Worm (Caenorhabditis elegans): Measurements from ENCODE around the gene hsp-16.2.
"Not testable (repeated sequence)": the region's sequence is repeated elsewhere in the genome, so short reads cannot be mapped to it uniquely, and the experiment has no call there.

Gene hsp-16.2

ce11 chrV:1820749-1821148, 16.0 kb upstream of the hsp-16.2 start:
- TF ChIP-seq lin-13 (GFP tag; optimal IDR thresholded peaks at IDR 0.05) (no peak), nhr-12 (tag; optimal IDR thresholded peaks at IDR 0.05) (no peak), ztf-4 (tag; optimal IDR thresholded peaks at IDR 0.05) (no peak), lsy-2 (tag; optimal IDR thresholded peaks at IDR 0.05) (no peak), nhr-11 (tag; optimal IDR thresholded peaks at IDR 0.05) (no peak), ceh-82 (tag; optimal IDR thresholded peaks at IDR 0.05) (no peak), snpc-4 (tag; optimal IDR thresholded peaks at IDR 0.05) (no peak), nhr-6 (tag; optimal IDR thresholded peaks at IDR 0.05) (no peak), unc-62 (GFP tag; optimal IDR thresholded peaks at IDR 0.05) (no peak), egl-27 (tag; optimal IDR thresholded peaks at IDR 0.05) (no peak), F13H6.1 (tag; optimal IDR thresholded peaks at IDR 0.05) (no peak), unc-55 (GFP tag; optimal IDR thresholded peaks at IDR 0.05) (no peak), ztf-11 (tag; optimal IDR thresholded peaks at IDR 0.05) (no peak), skn-1 (tag; optimal IDR thresholded peaks at IDR 0.05) (no peak), lin-11 (tag; optimal IDR thresholded peaks at IDR 0.05) (no peak), C34F6.9 (tag; optimal IDR thresholded peaks at IDR 0.05) (no peak), nhr-237 (tag; optimal IDR thresholded peaks at IDR 0.05) (no peak)

ce11 chrV:1820016-1820415, 15.3 kb upstream of the hsp-16.2 start:
- TF ChIP-seq R02D3.7 (tag; optimal IDR thresholded peaks at IDR 0.05) (no peak), sma-3 (GFP tag; optimal IDR thresholded peaks at IDR 0.05) (no peak), nhr-77 (tag; optimal IDR thresholded peaks at IDR 0.05) (no peak), zag-1 (tag; optimal IDR thresholded peaks at IDR 0.05) (no peak), ceh-16 (tag; optimal IDR thresholded peaks at IDR 0.05) (no peak), crh-2 (tag; optimal IDR thresholded peaks at IDR 0.05) (no peak), lin-39 (tag; optimal IDR thresholded peaks at IDR 0.05) (no peak), nhr-21 (tag; optimal IDR thresholded peaks at IDR 0.05) (no peak), egl-27 (tag; optimal IDR thresholded peaks at IDR 0.05) (no peak), peb-1 (tag; optimal IDR thresholded peaks at IDR 0.05) (no peak), ztf-11 (tag; optimal IDR thresholded peaks at IDR 0.05) (no peak), elt-1 (tag; optimal IDR thresholded peaks at IDR 0.05) (no peak), alr-1 (tag; optimal IDR thresholded peaks at IDR 0.05) (no peak), F13H6.1 (tag; optimal IDR thresholded peaks at IDR 0.05) (no peak)

- TF ChIP-seq ztf-1 (GFP tag; conservative IDR thresholded peaks at IDR 0.05); snpc-4 (tag; optimal IDR thresholded peaks at IDR 0.05); elt-3 (tag; optimal IDR thresholded peaks at IDR 0.05): not testable (repeated sequence)
These were observed 10.0 kb upstream of the hsp-16.2 start, which contains the start of gene Y46H3A.5 for ce11 chrV:1814784-1815183. Gene Y46H3A.5, minus strand, starts transcription at chrV:1814884.

- TF ChIP-seq fos-1 (tag; optimal IDR thresholded peaks at IDR 0.05) (no peak), lin-11 (tag; optimal IDR thresholded peaks at IDR 0.05) (no peak), R02D3.7 (tag; optimal IDR thresholded peaks at IDR 0.05) (no peak), nhr-21 (tag; optimal IDR thresholded peaks at IDR 0.05) (no peak), nhr-237 (tag; optimal IDR thresholded peaks at IDR 0.05) (no peak)
These were observed 6.3 kb upstream of the hsp-16.2 start, which contains the start of gene Y46H3A.4 for ce11 chrV:1811035-1811434. Gene Y46H3A.4, minus strand, starts transcription at chrV:1811135.

ce11 chrV:1807160-1807559, 2.4 kb upstream of the hsp-16.2 start, which contains the start of gene srt-42:
Gene srt-42, plus strand, starts transcription at chrV:1807460.
- no peak for TF ChIP-seq ceh-82 (tag; optimal IDR thresholded peaks at IDR 0.05)
- TF ChIP-seq skn-1 (tag; optimal IDR thresholded peaks at IDR 0.05), result no peak
- no peak for TF ChIP-seq mbf-1 (tag; optimal IDR thresholded peaks at IDR 0.05)
- TF ChIP-seq elt-3 (tag; optimal IDR thresholded peaks at IDR 0.05), result no peak
- no peak for TF ChIP-seq mab-5 (tag; optimal IDR thresholded peaks at IDR 0.05)
- TF ChIP-seq lin-11 (tag; optimal IDR thresholded peaks at IDR 0.05), result no peak

- TF ChIP-seq C34F6.9 (tag; optimal IDR thresholded peaks at IDR 0.05) (peak; percentile 70), ama-1 (optimal IDR thresholded peaks at IDR 0.05) (peak; percentile 82), nhr-21 (tag; optimal IDR thresholded peaks at IDR 0.05) (no peak), crh-2 (tag; optimal IDR thresholded peaks at IDR 0.05) (peak; percentile 26), ztf-4 (tag; optimal IDR thresholded peaks at IDR 0.05) (peak; percentile 21)
These were observed 1.1 kb upstream of the hsp-16.2 start for ce11 chrV:1805724-1806316.

Data from whole organism, L2 larva.